Fruit fly (Drosophila melanogaster) S2 (cell line): ENCODE results near the gene can.

ENCODE experiments used
- CG8478 ChIP-seq: fragments of >200 bp; optimal IDR thresholded peaks from 2 replicates; lab custom pipeline; 2018
- CTCF ChIP-seq, 2 experiments: fragments of >200 bp; optimal IDR thresholded peaks; 2 replicates each; lab custom pipeline; 2018

DNA sequence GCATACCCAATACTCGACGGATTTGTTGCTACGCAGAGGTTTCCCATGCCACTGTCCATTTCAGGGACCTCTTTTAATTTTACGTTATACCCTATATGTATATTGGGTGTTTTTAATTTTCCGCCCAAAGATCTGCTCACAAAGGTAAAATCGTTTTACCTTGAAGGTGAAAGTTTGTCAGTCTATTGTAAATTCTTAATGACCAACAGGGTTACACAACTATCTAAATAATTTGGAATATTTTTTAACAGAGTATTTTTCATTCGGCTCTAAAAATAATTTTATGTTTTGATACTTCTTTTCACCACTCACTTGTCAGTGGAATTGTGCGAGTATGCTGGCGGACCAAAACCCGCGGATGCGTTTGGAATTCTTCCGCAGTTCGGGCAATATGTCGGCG lies 694 bp upstream of the can start:
- TF ChIP-seq CG8478 (lab: Kevin White, UChicago) (no peak), CTCF (optimal IDR thresholded peaks at IDR 0.05; lab: Kevin White, UChicago) (no peak)
